Worm (Caenorhabditis elegans) whole organism, L1 larva: Measurements from ENCODE around the gene F40F8.4.

Experiments
- C16A3.4 ChIP-seq: fragments of 150-350 bp; optimal IDR thresholded peaks from 2 replicates; lab custom pipeline; 2014; ENCODE audit warnings: missing biosample characterization, missing genetic modification characterization
- F16B12.6 ChIP-seq: fragments of 150-350 bp; optimal IDR thresholded peaks from 2 replicates; lab custom pipeline; 2014; ENCODE audit warnings: missing biosample characterization, missing genetic modification characterization
- alr-1 ChIP-seq: fragments of 200-800 bp; sonication (Bioruptor generic); optimal IDR thresholded peaks from 2 replicates; lab custom pipeline; 2018; ENCODE audit warnings: borderline replicate concordance, mild to moderate bottlenecking, missing genetic modification characterization, missing compliant biosample characterization
- ama-1 ChIP-seq: fragments of 150-350 bp; optimal IDR thresholded peaks from 2 replicates; lab custom pipeline; 2014
- blmp-1 ChIP-seq: fragments of 150-350 bp; optimal IDR thresholded peaks from 2 replicates; lab custom pipeline; 2014; ENCODE audit warnings: missing biosample characterization, missing genetic modification characterization
- ceh-63 ChIP-seq: fragments of 200-800 bp; sonication (Bioruptor generic); optimal IDR thresholded peaks from 2 replicates; lab custom pipeline; 2018; ENCODE audit warnings: mild to moderate bottlenecking, missing genetic modification characterization, missing compliant biosample characterization
- ceh-8 ChIP-seq: fragments of 200-800 bp; sonication (Bioruptor generic); optimal IDR thresholded peaks from 2 replicates; lab custom pipeline; 2018; ENCODE audit warnings: mild to moderate bottlenecking, missing genetic modification characterization, moderate library complexity, missing compliant biosample characterization
- ces-1 ChIP-seq: fragments of 150-350 bp; optimal IDR thresholded peaks from 2 replicates; lab custom pipeline; 2014; ENCODE audit warnings: missing biosample characterization, missing genetic modification reagents, missing genetic modification characterization
- efl-1 ChIP-seq, 4 experiments: fragments of 150-350 bp; optimal IDR thresholded peaks in 3 of 4; peaks in 1 of 4; 1 replicate in 1 of 4; 2 replicates in 3 of 4; lab custom pipeline; 2014; ENCODE audit warnings: missing biosample characterization in 2 of 4, missing genetic modification characterization in 2 of 4, missing genetic modification reagents in 2 of 4
- elt-3 ChIP-seq, 6 experiments: fragments of 150-350 bp in 1 of 6; sonication (generic microtip); optimal IDR thresholded peaks; 2 replicates each; lab custom pipeline; 2017 to 2018; ENCODE audit warnings: missing biosample characterization in 6 of 6, missing genetic modification characterization in 6 of 6, inconsistent platforms in 1 of 6
- fkh-10 ChIP-seq: sonication (generic microtip); optimal IDR thresholded peaks from 2 replicates; lab custom pipeline; 2017; ENCODE audit warnings: missing biosample characterization, missing genetic modification reagents, missing genetic modification characterization
- grh-1 ChIP-seq: fragments of 200-800 bp; sonication (Bioruptor generic); IDR thresholded peaks from 2 replicates; pipeline ENCODE4 v1.3.6; 2022; ENCODE audit warnings: missing genetic modification reagents, missing genetic modification characterization, missing compliant biosample characterization
- hlh-4 ChIP-seq: sonication (generic microtip); optimal IDR thresholded peaks from 2 replicates; lab custom pipeline; 2016; ENCODE audit warnings: mild to moderate bottlenecking, missing genetic modification characterization, missing compliant biosample characterization
- hpl-2 ChIP-seq: fragments of 150-350 bp; optimal IDR thresholded peaks from 2 replicates; lab custom pipeline; 2014; ENCODE audit warnings: missing biosample characterization, missing genetic modification reagents, missing genetic modification characterization
- lin-13 ChIP-seq: fragments of 150-350 bp; optimal IDR thresholded peaks from 2 replicates; lab custom pipeline; 2014; ENCODE audit warnings: missing biosample characterization, missing genetic modification reagents, missing genetic modification characterization
- lin-14 ChIP-seq: fragments of 200-800 bp; sonication (Bioruptor generic); optimal IDR thresholded peaks from 2 replicates; lab custom pipeline; 2018; ENCODE audit warnings: mild to moderate bottlenecking, missing genetic modification characterization, moderate library complexity, missing compliant biosample characterization
- lin-15B ChIP-seq: fragments of 150-350 bp; sonication (generic microtip); optimal IDR thresholded peaks from 3 replicates; lab custom pipeline; 2014; ENCODE audit warnings: missing biosample characterization, missing genetic modification characterization
- lin-35 ChIP-seq, 2 experiments: fragments of 150-350 bp; optimal IDR thresholded peaks; 2 replicates each; lab custom pipeline; 2014; ENCODE audit warnings: missing biosample characterization in 2 of 2, missing genetic modification characterization in 2 of 2, missing genetic modification reagents in 2 of 2
- lir-3 ChIP-seq: sonication (generic microtip); optimal IDR thresholded peaks from 2 replicates; lab custom pipeline; 2016; ENCODE audit warnings: mild to moderate bottlenecking, missing genetic modification characterization, moderate library complexity, missing compliant biosample characterization; ENCODE audit not compliant: poor library complexity
- lsy-2 ChIP-seq, 2 experiments: fragments of 150-350 bp; optimal IDR thresholded peaks; 2 replicates each; lab custom pipeline; 2014; ENCODE audit warnings: missing biosample characterization in 2 of 2, missing genetic modification characterization in 2 of 2
- mab-9 ChIP-seq: fragments of 200-800 bp; sonication (Bioruptor generic); IDR thresholded peaks from 2 replicates; pipeline ENCODE4 v1.3.6; 2022; ENCODE audit warnings: missing genetic modification reagents, missing genetic modification characterization, missing compliant biosample characterization
- mef-2 ChIP-seq: fragments of 150-350 bp; optimal IDR thresholded peaks from 2 replicates; lab custom pipeline; 2014; ENCODE audit warnings: missing biosample characterization, missing genetic modification characterization
- mep-1 ChIP-seq: fragments of 150-350 bp; optimal IDR thresholded peaks from 2 replicates; lab custom pipeline; 2014; ENCODE audit warnings: missing biosample characterization, missing genetic modification characterization
- nhr-11 ChIP-seq: fragments of 150-350 bp; optimal IDR thresholded peaks from 2 replicates; lab custom pipeline; 2014; ENCODE audit warnings: missing biosample characterization, missing genetic modification characterization
- nhr-19 ChIP-seq: fragments of 200-800 bp; sonication (Bioruptor generic); conservative IDR thresholded peaks from 2 replicates; pipeline ENCODE4 v1.3.6; 2022; ENCODE audit warnings: missing genetic modification characterization, missing compliant biosample characterization
- nhr-20 ChIP-seq: sonication (generic microtip); optimal IDR thresholded peaks from 2 replicates; lab custom pipeline; 2016; ENCODE audit warnings: mild to moderate bottlenecking, missing genetic modification characterization, missing compliant biosample characterization
- nhr-237 ChIP-seq: fragments of 150-350 bp; optimal IDR thresholded peaks from 2 replicates; lab custom pipeline; 2014; ENCODE audit warnings: missing biosample characterization, missing genetic modification characterization
- nhr-28 ChIP-seq: fragments of 150-350 bp; optimal IDR thresholded peaks from 2 replicates; lab custom pipeline; 2014; ENCODE audit warnings: missing biosample characterization, missing genetic modification characterization
- nhr-47 ChIP-seq: sonication (generic microtip); optimal IDR thresholded peaks from 2 replicates; lab custom pipeline; 2016; ENCODE audit warnings: mild to moderate bottlenecking, missing genetic modification characterization, moderate library complexity, missing compliant biosample characterization
- nhr-71 ChIP-seq: sonication (generic microtip); optimal IDR thresholded peaks from 2 replicates; lab custom pipeline; 2016; ENCODE audit warnings: mild to moderate bottlenecking, missing genetic modification characterization, moderate library complexity, missing compliant biosample characterization
- nhr-76 ChIP-seq: sonication (generic microtip); optimal IDR thresholded peaks from 2 replicates; lab custom pipeline; 2017; ENCODE audit warnings: missing biosample characterization, missing genetic modification characterization
- nhr-85 ChIP-seq: sonication (generic microtip); peaks from one replicate; lab custom pipeline; 2016; ENCODE audit warnings: missing genetic modification characterization, inconsistent platforms, missing compliant biosample characterization
- nhr-90 ChIP-seq: sonication (generic microtip); optimal IDR thresholded peaks from 2 replicates; lab custom pipeline; 2016; ENCODE audit warnings: mild to moderate bottlenecking, missing genetic modification characterization, missing compliant biosample characterization; ENCODE audit not compliant: poor library complexity
- pag-3 ChIP-seq: sonication (generic microtip); optimal IDR thresholded peaks from 2 replicates; lab custom pipeline; 2017; ENCODE audit warnings: missing genetic modification characterization, mild to moderate bottlenecking, missing compliant biosample characterization, antibody characterized with exemption, borderline replicate concordance; ENCODE audit not compliant: insufficient read depth
- pqm-1 ChIP-seq: sonication (generic microtip); optimal IDR thresholded peaks from 3 replicates; lab custom pipeline; 2017; ENCODE audit warnings: missing biosample characterization, missing genetic modification characterization
- snpc-4 ChIP-seq: fragments of 150-350 bp; optimal IDR thresholded peaks from 2 replicates; lab custom pipeline; 2014; ENCODE audit warnings: missing biosample characterization, missing genetic modification characterization
- snu-23 ChIP-seq: sonication (generic microtip); optimal IDR thresholded peaks from 2 replicates; lab custom pipeline; 2016; ENCODE audit warnings: missing genetic modification characterization, missing compliant biosample characterization
- sox-4 ChIP-seq: sonication (generic microtip); optimal IDR thresholded peaks from 2 replicates; lab custom pipeline; 2016; ENCODE audit warnings: missing genetic modification characterization, missing compliant biosample characterization
- tbx-2 ChIP-seq: sonication (generic microtip); optimal IDR thresholded peaks from 2 replicates; lab custom pipeline; 2016; ENCODE audit warnings: missing genetic modification characterization, missing compliant biosample characterization
- zag-1 ChIP-seq: fragments of 150-350 bp; optimal IDR thresholded peaks from 2 replicates; lab custom pipeline; 2014; ENCODE audit warnings: missing biosample characterization, missing genetic modification characterization
- ztf-11 ChIP-seq, 2 experiments: sonication (generic microtip); optimal IDR thresholded peaks; 2 replicates each; lab custom pipeline; 2016 to 2017; ENCODE audit warnings: missing genetic modification characterization in 2 of 2, missing biosample characterization in 1 of 2, missing compliant biosample characterization in 1 of 2
- ztf-4 ChIP-seq: fragments of 150-350 bp; optimal IDR thresholded peaks from 2 replicates; lab custom pipeline; 2014; ENCODE audit warnings: missing biosample characterization, missing genetic modification characterization

F40F8.4 gene

DNA sequence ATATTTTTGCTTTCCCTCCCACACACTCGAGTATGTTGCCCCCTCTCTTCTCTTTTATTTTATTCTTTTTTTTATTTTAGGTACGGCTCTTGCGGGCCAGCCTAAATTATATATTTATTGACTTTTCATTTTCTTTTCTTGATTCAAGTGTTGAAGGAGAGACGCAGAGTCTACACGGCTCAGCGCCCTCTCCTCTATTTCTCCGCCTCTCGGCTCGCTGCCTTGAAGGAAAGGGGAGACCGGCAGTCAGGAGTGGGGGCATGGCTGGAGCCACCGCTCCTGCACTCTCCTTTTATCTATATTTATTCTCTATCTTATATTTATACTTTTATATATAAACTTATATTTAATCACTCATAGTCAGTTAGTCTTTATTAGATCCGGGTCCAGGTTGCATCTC is 26.4 kb upstream of the F40F8.4 start:
- TF ChIP-seq lin-14 (peak; percentile 52), mep-1 (peak; percentile 27), ceh-8 (no peak), F16B12.6 (tag; lab: Kevin White, UChicago) (no peak), hlh-4 (tag; lab: Kevin White, UChicago) (no peak), tbx-2 (tag; lab: Kevin White, UChicago) (peak; percentile 10), snpc-4 (tag; lab: Kevin White, UChicago) (peak; percentile 51)

DNA sequence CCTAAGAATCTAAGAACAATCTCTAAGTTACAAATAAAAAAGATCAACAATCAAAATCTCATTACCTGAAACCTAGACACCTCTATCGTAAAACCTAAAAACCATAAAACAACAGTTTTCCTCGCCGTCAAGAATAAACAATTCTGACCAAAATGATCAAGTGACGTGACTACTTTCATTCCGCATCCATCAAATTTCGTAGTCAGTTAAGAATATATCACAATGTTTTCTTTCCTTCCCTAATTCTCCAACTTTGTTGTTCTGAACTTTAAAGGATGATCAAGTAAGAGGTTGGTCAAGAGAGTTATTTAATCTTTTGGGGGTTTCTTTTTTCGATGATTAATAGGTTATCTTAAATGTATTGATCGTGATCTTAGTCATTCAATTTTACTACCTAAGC is 23.3 kb upstream of the F40F8.4 start:
- TF ChIP-seq blmp-1: peak; percentile 81
- TF ChIP-seq nhr-71: peak; percentile 40
- no peak for TF ChIP-seq efl-1 (optimal IDR thresholded peaks at IDR 0.05; lab: Kevin White, UChicago)
- TF ChIP-seq efl-1 (GFP tag; optimal IDR thresholded peaks at IDR 0.05 in 1 of 2; lab: Kevin White, UChicago): peak in 1 of 2 experiments; percentile 40
- TF ChIP-seq tbx-2 (tag; lab: Kevin White, UChicago): no peak
- TF ChIP-seq nhr-28: no peak
- no peak for TF ChIP-seq lin-13
- TF ChIP-seq pag-3 (tag; lab: Kevin White, UChicago): no peak
- TF ChIP-seq nhr-19 (GFP tag; lab: Robert Waterston, UW): 0 out of 2 replicates have a peak, but pooled peaks have one; percentile 2
- no peak for TF ChIP-seq ces-1 (GFP tag; lab: Kevin White, UChicago)
- peak; percentile 41 for TF ChIP-seq lin-14
- peak in 1 of 2 experiments; percentile 20 for TF ChIP-seq lin-35 (GFP tag; optimal IDR thresholded peaks at IDR 0.05; lab: Kevin White, UChicago)
- no peak for TF ChIP-seq nhr-237
- no peak for TF ChIP-seq hpl-2 (GFP tag; lab: Kevin White, UChicago)
- peak; percentile 75 for TF ChIP-seq nhr-85
- TF ChIP-seq nhr-20 (tag; lab: Kevin White, UChicago): peak; percentile 54
- TF ChIP-seq snu-23 (GFP tag; lab: Kevin White, UChicago): peak; percentile 6
- no peak for TF ChIP-seq nhr-47 (tag; lab: Kevin White, UChicago)
- peak in 2 of 6 experiments; percentile 54 to 90 for TF ChIP-seq elt-3 (tag; optimal IDR thresholded peaks at IDR 0.05; lab: Kevin White, UChicago)
- no peak for TF ChIP-seq mef-2 (tag; lab: Kevin White, UChicago)
- TF ChIP-seq nhr-76 (tag; lab: Kevin White, UChicago): no peak
- TF ChIP-seq nhr-11 (tag; lab: Kevin White, UChicago): no peak
- TF ChIP-seq ama-1 (lab: Kevin White, UChicago): no peak
- TF ChIP-seq lin-15B: no peak
- no peak for TF ChIP-seq ztf-4
- TF ChIP-seq nhr-90 (tag; lab: Kevin White, UChicago): no peak

DNA sequence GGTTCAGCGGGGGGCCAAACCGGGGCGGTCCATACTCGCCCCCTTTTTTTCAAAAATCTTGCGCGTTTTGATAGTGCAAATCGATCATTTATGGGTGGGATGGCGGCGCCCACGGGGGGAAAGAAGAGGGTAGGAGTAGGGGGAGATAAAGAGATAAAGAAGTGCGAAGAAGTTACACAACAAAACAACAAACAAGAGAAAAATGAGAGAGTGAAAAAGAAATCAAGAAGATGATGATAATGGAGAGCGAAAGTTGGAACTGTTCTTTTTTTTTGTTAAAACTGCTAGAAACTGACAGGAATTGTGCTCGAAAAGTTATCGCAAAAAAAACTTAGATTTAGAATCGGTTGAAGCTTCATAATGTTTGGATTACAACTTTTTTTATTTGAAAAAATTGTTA is 22.4 kb upstream of the F40F8.4 start, which contains the start of gene ptr-13:
ptr-13 (minus strand) TSS at position 92 of the 400 bp plus-strand sequence.
- no peak for TF ChIP-seq ceh-63 (GFP tag; lab: Kevin White, UChicago)
- TF ChIP-seq elt-3 (tag; optimal IDR thresholded peaks at IDR 0.05; lab: Kevin White, UChicago): peak in 2 of 6 experiments; percentile 2 to 54
- no peak for TF ChIP-seq nhr-71
- TF ChIP-seq lsy-2 (tag; optimal IDR thresholded peaks at IDR 0.05; lab: Kevin White, UChicago): no peak
- TF ChIP-seq efl-1 (optimal IDR thresholded peaks at IDR 0.05; lab: Kevin White, UChicago): no peak
- no peak for TF ChIP-seq efl-1 (GFP tag; optimal IDR thresholded peaks at IDR 0.05 in 1 of 2; lab: Kevin White, UChicago)
- TF ChIP-seq blmp-1: peak; percentile 79
- TF ChIP-seq lir-3 (tag; lab: Kevin White, UChicago): no peak

DNA sequence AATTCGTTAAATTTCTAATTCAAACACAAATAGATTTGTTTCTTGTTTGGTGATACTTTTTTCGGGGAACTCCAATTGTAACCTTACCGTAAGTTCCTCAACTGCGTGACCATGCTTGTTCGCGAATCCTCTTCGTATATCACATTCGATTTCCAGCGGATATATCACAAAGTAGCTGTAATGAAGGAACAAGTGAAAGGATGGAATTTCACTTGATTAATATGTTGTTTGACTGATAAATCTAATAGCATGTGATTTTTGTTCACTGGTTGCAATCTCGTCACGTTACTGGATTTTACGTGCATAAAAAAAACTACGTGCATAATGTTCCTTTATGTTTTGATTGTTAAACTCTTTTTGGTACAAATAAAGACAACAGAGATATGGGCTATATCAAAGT is 21.6 kb upstream of the F40F8.4 start:
- TF ChIP-seq ceh-63 (GFP tag; lab: Kevin White, UChicago) (no peak), blmp-1 (peak; percentile 55), ceh-8 (no peak), elt-3 (tag; optimal IDR thresholded peaks at IDR 0.05; lab: Kevin White, UChicago) (peak in 1 of 6 experiments; percentile 11), lin-35 (GFP tag; optimal IDR thresholded peaks at IDR 0.05; lab: Kevin White, UChicago) (no peak), nhr-20 (tag; lab: Kevin White, UChicago) (no peak)

DNA sequence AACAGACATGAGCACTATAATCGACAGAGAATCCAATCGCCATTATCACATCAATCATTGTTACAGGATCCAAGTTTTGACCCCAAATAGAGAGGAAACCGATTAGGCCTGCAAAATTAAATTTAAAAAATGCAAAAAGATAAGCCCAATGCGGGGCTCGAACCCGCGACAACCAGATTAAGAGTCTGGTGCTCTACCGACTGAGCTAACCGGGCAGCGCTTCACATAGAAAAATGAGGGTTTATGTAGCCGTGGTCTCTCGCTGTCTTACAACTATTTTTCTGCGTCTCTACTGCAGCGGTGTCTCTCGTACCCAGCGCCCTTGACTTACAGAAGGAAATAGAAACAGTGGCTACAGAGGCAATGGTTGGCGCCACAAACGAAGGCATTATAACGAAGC is 17.6 kb upstream of the F40F8.4 start:
- TF ChIP-seq alr-1 (no peak), efl-1 (optimal IDR thresholded peaks at IDR 0.05; lab: Kevin White, UChicago) (peak; percentile 42 to 52), efl-1 (GFP tag; optimal IDR thresholded peaks at IDR 0.05 in 1 of 2; lab: Kevin White, UChicago) (peak; percentile 40 to 95), snu-23 (GFP tag; lab: Kevin White, UChicago) (peak; percentile 74), sox-4 (tag; lab: Kevin White, UChicago) (no peak), grh-1 (peak; percentile 48; the same call in 1 of the 2 replicates), fkh-10 (GFP tag; lab: Kevin White, UChicago) (no peak), pqm-1 (tag; lab: Kevin White, UChicago) (no peak), tbx-2 (tag; lab: Kevin White, UChicago) (peak; percentile 57), zag-1 (tag; lab: Kevin White, UChicago) (no peak), nhr-85 (peak; percentile 77), mab-9 (0 out of 2 replicates have a peak, but pooled peaks have one; percentile 7), nhr-237 (no peak), nhr-28 (no peak), lin-35 (GFP tag; optimal IDR thresholded peaks at IDR 0.05; lab: Kevin White, UChicago) (peak; percentile 47 to 69), C16A3.4 (tag; lab: Kevin White, UChicago) (peak; percentile 53), F16B12.6 (tag; lab: Kevin White, UChicago) (peak; percentile 5), pag-3 (tag; lab: Kevin White, UChicago) (no peak), lin-15B (no peak), ztf-11 (tag; optimal IDR thresholded peaks at IDR 0.05; lab: Kevin White, UChicago) (no peak)
